Worm (Caenorhabditis elegans) whole organism, L4 larva: ENCODE results near the gene srbc-39.

ENCODE experiments used
- F26F4.8 ChIP-seq: fragments of 200-800 bp; sonication (Bioruptor generic); conservative IDR thresholded peaks from 2 replicates; pipeline ENCODE4 v1.3.6; 2022; ENCODE audit warnings: missing genetic modification characterization, missing compliant biosample characterization
- F44E2.7 ChIP-seq: fragments of 200-800 bp; sonication (Bioruptor generic); IDR thresholded peaks from 2 replicates; pipeline ENCODE4 v2.1.2; 2022; ENCODE audit warnings: missing genetic modification characterization, missing compliant biosample characterization
- F49E8.2 ChIP-seq: sonication (generic microtip); optimal IDR thresholded peaks from 2 replicates; lab custom pipeline; 2016; ENCODE audit warnings: missing compliant biosample characterization, mild to moderate bottlenecking, missing genetic modification characterization, borderline replicate concordance
- R02D3.7 ChIP-seq: fragments of 150-350 bp; sonication (generic microtip); optimal IDR thresholded peaks from 3 replicates; lab custom pipeline; 2014; ENCODE audit warnings: missing biosample characterization, missing genetic modification characterization
- T26A8.4 ChIP-seq: fragments of 200-800 bp; sonication (Bioruptor generic); IDR thresholded peaks from 2 replicates; pipeline ENCODE4 v1.3.6; 2022; ENCODE audit warnings: missing genetic modification characterization, missing compliant biosample characterization
- ZK337.2 ChIP-seq: fragments of 200-800 bp; sonication (Bioruptor generic); IDR thresholded peaks from 2 replicates; pipeline ENCODE4 v1.3.6; 2022; ENCODE audit warnings: missing genetic modification reagents, missing genetic modification characterization, missing compliant biosample characterization
- ama-1 ChIP-seq: fragments of 150-350 bp; optimal IDR thresholded peaks from 2 replicates; lab custom pipeline; 2014; ENCODE audit warnings: inconsistent platforms, mixed read lengths
- arid-1 ChIP-seq: fragments of 200-800 bp; sonication (Bioruptor generic); conservative IDR thresholded peaks from 2 replicates; pipeline ENCODE4 v1.3.6; 2022; ENCODE audit warnings: missing genetic modification reagents, missing genetic modification characterization, missing compliant biosample characterization
- ceh-20 ChIP-seq: fragments of 200-800 bp; sonication (Bioruptor generic); IDR thresholded peaks from 2 replicates; pipeline ENCODE4 v1.3.6; 2022; ENCODE audit warnings: missing genetic modification reagents, missing genetic modification characterization, missing compliant biosample characterization
- ceh-28 ChIP-seq: fragments of 150-350 bp; optimal IDR thresholded peaks from 2 replicates; lab custom pipeline; 2014; ENCODE audit warnings: missing biosample characterization, missing genetic modification reagents, missing genetic modification characterization
- ceh-82 ChIP-seq: sonication (generic microtip); optimal IDR thresholded peaks from 2 replicates; lab custom pipeline; 2017; ENCODE audit warnings: missing biosample characterization, missing genetic modification characterization
- daf-12 ChIP-seq: fragments of 150-350 bp; optimal IDR thresholded peaks from 2 replicates; lab custom pipeline; 2014; ENCODE audit warnings: missing biosample characterization, missing genetic modification reagents, missing genetic modification characterization
- dpl-1 ChIP-seq: fragments of 150-350 bp; optimal IDR thresholded peaks from 2 replicates; lab custom pipeline; 2014; ENCODE audit warnings: missing biosample characterization, missing genetic modification reagents, missing genetic modification characterization
- dve-1 ChIP-seq: sonication (generic microtip); optimal IDR thresholded peaks from 2 replicates; lab custom pipeline; 2017; ENCODE audit warnings: antibody characterized with exemption, mild to moderate bottlenecking, missing genetic modification characterization, missing compliant biosample characterization; ENCODE audit not compliant: insufficient read depth
- gei-8 ChIP-seq: fragments of 200-800 bp; sonication (Bioruptor generic); optimal IDR thresholded peaks from 2 replicates; lab custom pipeline; 2018; ENCODE audit warnings: mild to moderate bottlenecking, missing genetic modification characterization, missing compliant biosample characterization
- hlh-30 ChIP-seq: sonication (generic microtip); optimal IDR thresholded peaks from 2 replicates; lab custom pipeline; 2017; ENCODE audit warnings: antibody characterized with exemption, mild to moderate bottlenecking, missing genetic modification characterization, missing compliant biosample characterization; ENCODE audit not compliant: insufficient read depth
- hmg-1.1 ChIP-seq: fragments of 200-800 bp; sonication (Bioruptor generic); IDR thresholded peaks from 2 replicates; pipeline ENCODE4 v1.3.6; 2022; ENCODE audit warnings: missing genetic modification reagents, missing genetic modification characterization, missing compliant biosample characterization
- lim-7 ChIP-seq: fragments of 200-800 bp; sonication (Bioruptor generic); IDR thresholded peaks from 2 replicates; pipeline ENCODE4 v1.3.6; 2022; ENCODE audit warnings: missing genetic modification characterization, missing compliant biosample characterization
- lin-1 ChIP-seq: fragments of 200-800 bp; sonication (Bioruptor generic); IDR thresholded peaks from 2 replicates; pipeline ENCODE4 v1.3.6; 2022; ENCODE audit warnings: missing genetic modification reagents, missing genetic modification characterization, missing compliant biosample characterization
- lin-38 ChIP-seq: fragments of 200-800 bp; sonication (Bioruptor generic); IDR thresholded peaks from 2 replicates; pipeline ENCODE4 v1.3.6; 2022; ENCODE audit warnings: missing genetic modification reagents, missing genetic modification characterization, missing compliant biosample characterization
- lsy-2 ChIP-seq, 2 experiments: fragments of 150-350 bp in 1 of 2; sonication (generic microtip) in 1 of 2; optimal IDR thresholded peaks; 2 replicates each; lab custom pipeline; 2014 to 2017; ENCODE audit warnings: missing biosample characterization in 2 of 2, missing genetic modification characterization in 2 of 2
- mdl-1 ChIP-seq, 2 experiments: fragments of 150-350 bp in 1 of 2; sonication (generic microtip) in 1 of 2; optimal IDR thresholded peaks; 2 replicates each; lab custom pipeline; 2014 to 2017; ENCODE audit warnings: missing biosample characterization in 2 of 2, missing genetic modification characterization in 2 of 2
- mdt-29 ChIP-seq: fragments of 200-800 bp; sonication (Bioruptor generic); IDR thresholded peaks from 2 replicates; pipeline ENCODE4 v1.3.6; 2022; ENCODE audit warnings: missing genetic modification reagents, missing genetic modification characterization, missing compliant biosample characterization
- mep-1 ChIP-seq: fragments of 150-350 bp; sonication (generic microtip); optimal IDR thresholded peaks from 3 replicates; lab custom pipeline; 2014; ENCODE audit warnings: missing biosample characterization, missing genetic modification characterization
- nhr-10 ChIP-seq: fragments of 150-350 bp; optimal IDR thresholded peaks from 2 replicates; lab custom pipeline; 2014; ENCODE audit warnings: missing biosample characterization, missing genetic modification characterization
- nhr-111 ChIP-seq: fragments of 200-800 bp; sonication (Bioruptor generic); optimal IDR thresholded peaks from 2 replicates; lab custom pipeline; 2018; ENCODE audit warnings: mild to moderate bottlenecking, missing genetic modification characterization, missing compliant biosample characterization
- nhr-237 ChIP-seq: sonication (generic microtip); optimal IDR thresholded peaks from 2 replicates; lab custom pipeline; 2017; ENCODE audit warnings: missing biosample characterization, missing genetic modification characterization
- nhr-28 ChIP-seq: fragments of 150-350 bp; optimal IDR thresholded peaks from 2 replicates; lab custom pipeline; 2014; ENCODE audit warnings: missing biosample characterization, missing genetic modification characterization
- nhr-41 ChIP-seq: fragments of 200-800 bp; sonication (Bioruptor generic); IDR thresholded peaks from 2 replicates; pipeline ENCODE4 v1.3.6; 2022; ENCODE audit warnings: missing genetic modification reagents, missing genetic modification characterization, missing compliant biosample characterization
- nhr-48 ChIP-seq: sonication (generic microtip); optimal IDR thresholded peaks from 2 replicates; lab custom pipeline; 2016; ENCODE audit warnings: mild to moderate bottlenecking, missing genetic modification characterization, missing compliant biosample characterization
- nhr-76 ChIP-seq: fragments of 150-350 bp; optimal IDR thresholded peaks from 2 replicates; lab custom pipeline; 2014; ENCODE audit warnings: missing biosample characterization, missing genetic modification characterization
- nhr-77 ChIP-seq: fragments of 150-350 bp; optimal IDR thresholded peaks from 2 replicates; lab custom pipeline; 2014; ENCODE audit warnings: missing biosample characterization, missing genetic modification characterization
- saeg-2 ChIP-seq: fragments of 200-800 bp; sonication (Bioruptor generic); IDR thresholded peaks from 2 replicates; pipeline ENCODE4 v1.3.6; 2022; ENCODE audit warnings: missing genetic modification reagents, missing genetic modification characterization, missing compliant biosample characterization
- sdz-12 ChIP-seq: fragments of 200-800 bp; sonication (Bioruptor generic); optimal IDR thresholded peaks from 2 replicates; lab custom pipeline; 2018; ENCODE audit warnings: mild to moderate bottlenecking, missing genetic modification characterization, missing compliant biosample characterization
- spr-1 ChIP-seq: sonication (generic microtip); optimal IDR thresholded peaks from 2 replicates; lab custom pipeline; 2016; ENCODE audit warnings: mild to moderate bottlenecking, missing genetic modification characterization, missing compliant biosample characterization
- spr-3 ChIP-seq: fragments of 200-800 bp; sonication (Bioruptor generic); optimal IDR thresholded peaks from 2 replicates; lab custom pipeline; 2018; ENCODE audit warnings: mild to moderate bottlenecking, missing genetic modification characterization, missing compliant biosample characterization
- tag-97 ChIP-seq: fragments of 200-800 bp; sonication (Bioruptor generic); IDR thresholded peaks from 2 replicates; pipeline ENCODE4 v1.3.6; 2022; ENCODE audit warnings: missing genetic modification characterization, missing compliant biosample characterization
- unc-130 ChIP-seq: sonication (generic microtip); optimal IDR thresholded peaks from 2 replicates; lab custom pipeline; 2016; ENCODE audit warnings: missing genetic modification reagents, missing genetic modification characterization, missing compliant biosample characterization
- zag-1 ChIP-seq: fragments of 150-350 bp; optimal IDR thresholded peaks from 2 replicates; lab custom pipeline; 2014; ENCODE audit warnings: missing biosample characterization, missing genetic modification characterization
- zfp-3 ChIP-seq: fragments of 200-800 bp; sonication (Bioruptor generic); conservative IDR thresholded peaks from 2 replicates; pipeline ENCODE4 v1.3.6; 2022; ENCODE audit warnings: missing genetic modification reagents, missing genetic modification characterization, missing compliant biosample characterization
- zip-11 ChIP-seq: fragments of 200-800 bp; sonication (Bioruptor generic); IDR thresholded peaks from 2 replicates; pipeline ENCODE4 v1.3.6; 2022; ENCODE audit warnings: missing genetic modification characterization, missing compliant biosample characterization
- zip-2 ChIP-seq: fragments of 150-350 bp; optimal IDR thresholded peaks from 2 replicates; lab custom pipeline; 2014; ENCODE audit warnings: missing biosample characterization, missing genetic modification characterization
- ztf-11 ChIP-seq: fragments of 150-350 bp; optimal IDR thresholded peaks from 2 replicates; lab custom pipeline; 2014; ENCODE audit warnings: missing biosample characterization, missing genetic modification characterization
- ztf-7 ChIP-seq: fragments of 150-350 bp; optimal IDR thresholded peaks from 2 replicates; lab custom pipeline; 2014; ENCODE audit warnings: missing biosample characterization, missing genetic modification characterization

The srbc-39 gene

ce11 chrV:726573-727483 lies 17.9 kb downstream of the srbc-39 start (continued):
- TF ChIP-seq lin-38 (0 out of 2 replicates have a peak, but pooled peaks have one; percentile 3), ceh-20 (GFP tag; lab: Robert Waterston, UW) (no peak), lim-7 (GFP tag; lab: Robert Waterston, UW) (0 out of 2 replicates have a peak, but pooled peaks have one; percentile 8), nhr-10 (tag; lab: Kevin White, UChicago) (peak; percentile 22), nhr-237 (tag; lab: Kevin White, UChicago) (no peak), mdl-1 (tag; optimal IDR thresholded peaks at IDR 0.05; lab: Kevin White, UChicago) (no peak), T26A8.4 (GFP tag; lab: Robert Waterston, UW) (peak; percentile 27; the same call in 1 of the 2 replicates)
- TF ChIP-seq, all 104 proteins: peak for 18

- no peak for TF ChIP-seq F49E8.2 (tag; lab: Kevin White, UChicago)
- TF ChIP-seq nhr-48 (tag; lab: Kevin White, UChicago): peak; percentile 40
- no peak for TF ChIP-seq zip-2 (tag; lab: Kevin White, UChicago)
- TF ChIP-seq F44E2.7: no peak
- TF ChIP-seq ZK337.2 (GFP tag; lab: Robert Waterston, UW): no peak
- no peak for TF ChIP-seq F26F4.8 (GFP tag; lab: Robert Waterston, UW)
- no peak for TF ChIP-seq tag-97 (GFP tag; lab: Robert Waterston, UW)
- no peak for TF ChIP-seq daf-12 (tag; lab: Kevin White, UChicago)
- no peak for TF ChIP-seq spr-1 (tag; lab: Kevin White, UChicago)
- no peak for TF ChIP-seq ztf-11 (tag; lab: Kevin White, UChicago)
- peak; percentile 42; the same call in 1 of the 2 replicates for TF ChIP-seq hmg-1.1 (GFP tag; lab: Robert Waterston, UW)
- TF ChIP-seq nhr-10 (tag; lab: Kevin White, UChicago): peak; percentile 64
- TF ChIP-seq unc-130: no peak
- peak; percentile 48; the same call in 1 of the 2 replicates for TF ChIP-seq mdt-29 (GFP tag; lab: Robert Waterston, UW)
- peak; percentile 57; the same call in 1 of the 2 replicates for TF ChIP-seq saeg-2 (GFP tag; lab: Robert Waterston, UW)
- TF ChIP-seq nhr-41 (GFP tag; lab: Robert Waterston, UW): no peak
- TF ChIP-seq nhr-111 (GFP tag; lab: Kevin White, UChicago): peak; percentile 82
- peak; percentile 9; the same call in 1 of the 2 replicates for TF ChIP-seq ceh-20 (GFP tag; lab: Robert Waterston, UW)
- peak; percentile 62 for TF ChIP-seq hlh-30 (tag; lab: Kevin White, UChicago)
- TF ChIP-seq lim-7 (GFP tag; lab: Robert Waterston, UW): no peak
- no peak for TF ChIP-seq ceh-28 (tag; lab: Kevin White, UChicago)
- peak; percentile 91 for TF ChIP-seq T26A8.4 (GFP tag; lab: Robert Waterston, UW)
- TF ChIP-seq R02D3.7 (tag; lab: Kevin White, UChicago): no peak
- peak; percentile 1 for TF ChIP-seq dpl-1 (GFP tag; lab: Kevin White, UChicago)
- peak; percentile 85 for TF ChIP-seq dve-1
- no peak for TF ChIP-seq zag-1 (tag; lab: Kevin White, UChicago)
- TF ChIP-seq ama-1 (lab: Kevin White, UChicago): peak; percentile 95
- TF ChIP-seq arid-1: no peak; the same call in none of the 2 replicates
- peak; percentile 29 for TF ChIP-seq nhr-77 (tag; lab: Kevin White, UChicago)
- TF ChIP-seq nhr-76 (tag; lab: Kevin White, UChicago): no peak
- peak; percentile 84 for TF ChIP-seq sdz-12 (GFP tag; lab: Kevin White, UChicago)
- no peak for TF ChIP-seq ceh-82 (tag; lab: Kevin White, UChicago)
- 0 out of 2 replicates have a peak, but pooled peaks have one; percentile 16 for TF ChIP-seq zip-11 (GFP tag; lab: Robert Waterston, UW)
- peak in 1 of 2 experiments; percentile 47 for TF ChIP-seq lsy-2 (tag; optimal IDR thresholded peaks at IDR 0.05; lab: Kevin White, UChicago)
- TF ChIP-seq gei-8 (GFP tag; lab: Kevin White, UChicago): no peak
- TF ChIP-seq nhr-28 (tag; lab: Kevin White, UChicago): peak; percentile 67
- TF ChIP-seq mep-1 (tag; lab: Kevin White, UChicago): peak; percentile 73
- no peak for TF ChIP-seq ztf-7
- TF ChIP-seq lin-1 (GFP tag; lab: Robert Waterston, UW): 0 out of 2 replicates have a peak, but pooled peaks have one; percentile 23
- TF ChIP-seq zfp-3: peak; percentile 48
- peak; percentile 48 for TF ChIP-seq spr-3
Observed at ce11 chrV:727484-728351, 18.8 kb downstream of the srbc-39 start, which contains the start of the genes icl-1 and srh-2. Gene icl-1 (minus strand): TSS chrV:728004. Gene srh-2 (plus strand): TSS chrV:728301.
